Worm (Caenorhabditis elegans) whole organism, mixed stage, embryonic: ENCODE data around the gene R13A1.10.
"Not testable (repeated sequence)": the region's sequence is repeated elsewhere in the genome, so short reads cannot be mapped to it uniquely, and the experiment has no call there.

Source experiments
- M03D4.4 ChIP-seq: sonication (generic microtip); optimal IDR thresholded peaks from 2 replicates; lab custom pipeline; 2017; ENCODE audit warnings: mild to moderate bottlenecking, missing genetic modification characterization, missing compliant biosample characterization
- blmp-1 ChIP-seq: fragments of 150-350 bp; optimal IDR thresholded peaks from 2 replicates; lab custom pipeline; 2014; ENCODE audit warnings: missing biosample characterization, missing genetic modification characterization
- ceh-39 ChIP-seq: fragments of 150-350 bp; optimal IDR thresholded peaks from 2 replicates; lab custom pipeline; 2014; ENCODE audit warnings: missing biosample characterization, missing genetic modification characterization
- ceh-43 ChIP-seq: fragments of 200-800 bp; sonication (Bioruptor generic); optimal IDR thresholded peaks from 2 replicates; lab custom pipeline; 2018; ENCODE audit warnings: mild to moderate bottlenecking, missing genetic modification characterization, moderate library complexity, missing compliant biosample characterization
- ceh-83 ChIP-seq: fragments of 200-800 bp; sonication (Bioruptor generic); optimal IDR thresholded peaks from 2 replicates; lab custom pipeline; 2018; ENCODE audit warnings: mild to moderate bottlenecking, missing genetic modification characterization, missing compliant biosample characterization
- cnd-1 ChIP-seq: fragments of 200-800 bp; sonication (Bioruptor generic); optimal IDR thresholded peaks from 2 replicates; lab custom pipeline; 2018; ENCODE audit warnings: mild to moderate bottlenecking, missing genetic modification characterization, missing compliant biosample characterization
- drap-1 ChIP-seq: fragments of 200-800 bp; sonication (Bioruptor generic); optimal IDR thresholded peaks from 3 replicates; lab custom pipeline; 2018; ENCODE audit warnings: mild to moderate bottlenecking, missing genetic modification characterization, missing compliant biosample characterization
- elt-1 ChIP-seq: sonication (generic microtip); optimal IDR thresholded peaks from 2 replicates; lab custom pipeline; 2017; ENCODE audit warnings: missing genetic modification characterization, mild to moderate bottlenecking, missing compliant biosample characterization, antibody characterized with exemption, moderate library complexity, borderline replicate concordance; ENCODE audit not compliant: insufficient read depth
- elt-3 ChIP-seq: fragments of 150-350 bp; optimal IDR thresholded peaks from 2 replicates; lab custom pipeline; 2014; ENCODE audit warnings: missing biosample characterization, missing genetic modification characterization
- flh-1 ChIP-seq: fragments of 200-800 bp; sonication (Bioruptor generic); optimal IDR thresholded peaks from 2 replicates; lab custom pipeline; 2018; ENCODE audit warnings: mild to moderate bottlenecking, missing genetic modification characterization, moderate library complexity, missing compliant biosample characterization
- ham-2 ChIP-seq: fragments of 200-800 bp; sonication (Bioruptor generic); optimal IDR thresholded peaks from 2 replicates; lab custom pipeline; 2018; ENCODE audit warnings: mild to moderate bottlenecking, missing genetic modification characterization, missing compliant biosample characterization
- hlh-1 ChIP-seq: fragments of 150-350 bp; optimal IDR thresholded peaks from 2 replicates; lab custom pipeline; 2014; ENCODE audit warnings: missing biosample characterization, missing genetic modification reagents, missing genetic modification characterization
- lin-32 ChIP-seq: fragments of 200-800 bp; sonication (Bioruptor generic); optimal IDR thresholded peaks from 2 replicates; lab custom pipeline; 2018; ENCODE audit warnings: mild to moderate bottlenecking, missing genetic modification characterization, missing compliant biosample characterization
- lsy-2 ChIP-seq: fragments of 150-350 bp; optimal IDR thresholded peaks from 2 replicates; lab custom pipeline; 2014; ENCODE audit warnings: missing biosample characterization, missing genetic modification characterization
- mab-5 ChIP-seq: fragments of 150-350 bp; optimal IDR thresholded peaks from 2 replicates; lab custom pipeline; 2014; ENCODE audit warnings: missing biosample characterization, missing genetic modification characterization
- mep-1 ChIP-seq: fragments of 150-350 bp; optimal IDR thresholded peaks from 2 replicates; lab custom pipeline; 2017; ENCODE audit warnings: missing biosample characterization, missing genetic modification reagents, missing genetic modification characterization, inconsistent platforms
- nhr-12 ChIP-seq: fragments of 150-350 bp; optimal IDR thresholded peaks from 2 replicates; lab custom pipeline; 2014; ENCODE audit warnings: missing biosample characterization, missing genetic modification characterization
- nhr-2 ChIP-seq: fragments of 150-350 bp; optimal IDR thresholded peaks from 2 replicates; lab custom pipeline; 2014; ENCODE audit warnings: missing biosample characterization, missing genetic modification characterization
- nhr-237 ChIP-seq: fragments of 150-350 bp; optimal IDR thresholded peaks from 2 replicates; lab custom pipeline; 2014; ENCODE audit warnings: missing biosample characterization, missing genetic modification characterization
- nhr-28 ChIP-seq: fragments of 150-350 bp; optimal IDR thresholded peaks from 2 replicates; lab custom pipeline; 2014; ENCODE audit warnings: missing biosample characterization, missing genetic modification characterization
- nhr-76 ChIP-seq: sonication (generic microtip); optimal IDR thresholded peaks from 2 replicates; lab custom pipeline; 2017; ENCODE audit warnings: missing biosample characterization, missing genetic modification characterization
- pha-4 ChIP-seq: fragments of 150-350 bp; optimal IDR thresholded peaks from 2 replicates; lab custom pipeline; 2018; ENCODE audit warnings: missing biosample characterization, missing genetic modification reagents, missing genetic modification characterization
- sem-2 ChIP-seq: fragments of 200-800 bp; sonication (Bioruptor generic); optimal IDR thresholded peaks from 2 replicates; lab custom pipeline; 2018; ENCODE audit warnings: mild to moderate bottlenecking, missing genetic modification characterization, missing compliant biosample characterization
- snpc-4 ChIP-seq: fragments of 150-350 bp; optimal IDR thresholded peaks from 2 replicates; lab custom pipeline; 2014; ENCODE audit warnings: missing biosample characterization, missing genetic modification characterization
- sptf-1 ChIP-seq: sonication (generic microtip); optimal IDR thresholded peaks from 2 replicates; lab custom pipeline; 2017; ENCODE audit warnings: mild to moderate bottlenecking, missing genetic modification characterization, moderate library complexity, missing compliant biosample characterization
- tbx-8 ChIP-seq: fragments of 200-800 bp; sonication (Bioruptor generic); optimal IDR thresholded peaks from 2 replicates; lab custom pipeline; 2018; ENCODE audit warnings: mild to moderate bottlenecking, missing genetic modification characterization, moderate library complexity, missing compliant biosample characterization
- unc-120 ChIP-seq: sonication (generic microtip); optimal IDR thresholded peaks from 2 replicates; lab custom pipeline; 2017; ENCODE audit warnings: missing genetic modification characterization, missing compliant biosample characterization; ENCODE audit not compliant: poor library complexity, severe bottlenecking
- unc-39 ChIP-seq: fragments of 150-350 bp; optimal IDR thresholded peaks from 2 replicates; lab custom pipeline; 2014; ENCODE audit warnings: missing biosample characterization, missing genetic modification characterization
- unc-62 ChIP-seq: fragments of 150-350 bp; optimal IDR thresholded peaks from 2 replicates; lab custom pipeline; 2014; ENCODE audit warnings: missing biosample characterization, missing genetic modification reagents, missing genetic modification characterization
- zip-8 ChIP-seq: fragments of 150-350 bp; optimal IDR thresholded peaks from 2 replicates; lab custom pipeline; 2014; ENCODE audit warnings: missing biosample characterization, missing genetic modification characterization
- ztf-11 ChIP-seq: fragments of 150-350 bp; optimal IDR thresholded peaks from 2 replicates; lab custom pipeline; 2014; ENCODE audit warnings: missing biosample characterization, missing genetic modification characterization

R13A1.10 gene

ce11 chrIV:7253271-7253670 lies 26.3 kb upstream of the R13A1.10 start:
- TF ChIP-seq blmp-1 (no peak), unc-120 (tag; lab: Kevin White, UChicago) (no peak), drap-1 (GFP tag; lab: Kevin White, UChicago) (no peak), lin-32 (GFP tag; lab: Kevin White, UChicago) (no peak), snpc-4 (tag; lab: Kevin White, UChicago) (no peak), zip-8 (tag; lab: Kevin White, UChicago) (no peak), unc-39 (tag; lab: Kevin White, UChicago) (no peak), sem-2 (GFP tag; lab: Kevin White, UChicago) (no peak), mab-5 (tag; lab: Kevin White, UChicago) (no peak), lsy-2 (tag; lab: Kevin White, UChicago) (no peak), ceh-83 (no peak), M03D4.4 (no peak), hlh-1 (tag; lab: Kevin White, UChicago) (no peak), sptf-1 (tag; lab: Kevin White, UChicago) (no peak), flh-1 (GFP tag; lab: Kevin White, UChicago) (no peak), elt-1 (tag; lab: Kevin White, UChicago) (no peak), ham-2 (GFP tag; lab: Kevin White, UChicago) (no peak), mep-1 (no peak), cnd-1 (tag; lab: Kevin White, UChicago) (no peak), unc-62 (GFP tag; lab: Kevin White, UChicago) (no peak)

ce11 chrIV:7250158-7250557 lies 23.2 kb upstream of the R13A1.10 start, which contains the start of gene D2024.18:
Gene D2024.18 (plus strand): TSS chrIV:7250458.
- no peak for TF ChIP-seq unc-120 (tag; lab: Kevin White, UChicago)
- no peak for TF ChIP-seq unc-39 (tag; lab: Kevin White, UChicago)
- TF ChIP-seq ceh-43 (GFP tag; lab: Kevin White, UChicago) = no peak
- TF ChIP-seq zip-8 (tag; lab: Kevin White, UChicago) = no peak
- TF ChIP-seq elt-1 (tag; lab: Kevin White, UChicago) = no peak
- TF ChIP-seq nhr-76 (tag; lab: Kevin White, UChicago) = no peak
- TF ChIP-seq pha-4 (tag; lab: Kevin White, UChicago) = no peak
- no peak for TF ChIP-seq nhr-2 (tag; lab: Kevin White, UChicago)
- TF ChIP-seq drap-1 (GFP tag; lab: Kevin White, UChicago) = no peak
- TF ChIP-seq snpc-4 (tag; lab: Kevin White, UChicago) = no peak
- TF ChIP-seq nhr-28 (tag; lab: Kevin White, UChicago) = no peak
- TF ChIP-seq elt-3 = no peak
- TF ChIP-seq tbx-8 (GFP tag; lab: Kevin White, UChicago) = no peak
- no peak for TF ChIP-seq cnd-1 (tag; lab: Kevin White, UChicago)
- no peak for TF ChIP-seq ztf-11 (tag; lab: Kevin White, UChicago)
- TF ChIP-seq lsy-2 (tag; lab: Kevin White, UChicago) = no peak
- no peak for TF ChIP-seq hlh-1 (tag; lab: Kevin White, UChicago)
- no peak for TF ChIP-seq ceh-39 (tag; lab: Kevin White, UChicago)

- TF ChIP-seq snpc-4 (tag; lab: Kevin White, UChicago); mep-1; hlh-1 (tag; lab: Kevin White, UChicago): not testable (repeated sequence)
Observed at ce11 chrIV:7247243-7247642, 20.3 kb upstream of the R13A1.10 start, which contains the start of gene D2024.1. Gene D2024.1 (plus strand): TSS chrIV:7247543.

ce11 chrIV:7246553-7246952 lies 19.6 kb upstream of the R13A1.10 start, which contains the start of gene col-114:
Gene col-114 (minus strand): TSS chrIV:7246653.
- TF ChIP-seq mab-5 (tag; lab: Kevin White, UChicago) = no peak
- TF ChIP-seq elt-3 = no peak
- no peak for TF ChIP-seq sptf-1 (tag; lab: Kevin White, UChicago)
- TF ChIP-seq unc-120 (tag; lab: Kevin White, UChicago) = no peak
- no peak for TF ChIP-seq elt-1 (tag; lab: Kevin White, UChicago)
- no peak for TF ChIP-seq nhr-12 (tag; lab: Kevin White, UChicago)
- no peak for TF ChIP-seq ham-2 (GFP tag; lab: Kevin White, UChicago)

- TF ChIP-seq ham-2 (GFP tag; lab: Kevin White, UChicago) (no peak), unc-39 (tag; lab: Kevin White, UChicago) (no peak), nhr-237 (tag; lab: Kevin White, UChicago) (no peak), snpc-4 (tag; lab: Kevin White, UChicago) (no peak), ceh-39 (tag; lab: Kevin White, UChicago) (no peak), flh-1 (GFP tag; lab: Kevin White, UChicago) (no peak), elt-1 (tag; lab: Kevin White, UChicago) (no peak), mab-5 (tag; lab: Kevin White, UChicago) (no peak), nhr-2 (tag; lab: Kevin White, UChicago) (no peak)
Observed at ce11 chrIV:7245592-7245991, 18.6 kb upstream of the R13A1.10 start.
